Worm (Caenorhabditis elegans): ENCODE measurements around the gene msrp-6.
"Not testable (repeated sequence)": the region's sequence is repeated elsewhere in the genome, so short reads cannot be mapped to it uniquely, and the experiment has no call there.

Gene msrp-6

ce11 chrII:2665081-2665480, 45.8 kb downstream of the msrp-6 start, which contains the start of gene F22E5.2:
F22E5.2 (plus strand) TSS chrII:2665381.
- TF ChIP-seq ham-2 (GFP tag; optimal IDR thresholded peaks at IDR 0.05); lin-13 (tag; optimal IDR thresholded peaks at IDR 0.05); sem-2 (GFP tag; optimal IDR thresholded peaks at IDR 0.05): not testable (repeated sequence)

DNA sequence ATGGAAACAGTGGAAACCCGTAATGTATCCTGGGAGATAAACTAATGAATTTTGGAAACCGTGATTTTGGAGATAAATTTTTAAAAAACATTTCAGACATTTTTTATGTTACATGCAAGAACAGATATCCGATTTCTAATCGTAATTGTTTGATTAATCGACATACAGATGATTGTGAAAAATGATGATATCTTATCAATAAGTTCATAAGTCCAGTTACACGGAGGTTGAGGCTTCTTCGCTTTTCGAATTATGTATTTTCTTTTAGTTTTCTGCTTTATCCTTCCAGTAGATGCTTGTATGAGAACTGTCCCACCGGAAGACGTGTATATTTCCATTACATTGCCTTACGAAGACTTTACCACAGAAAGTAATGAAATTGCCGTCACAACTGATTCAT, 46.4 kb downstream of the msrp-6 start, which contains the start of gene F22E5.22:
TSS of gene F22E5.22 (plus strand) at position 301 of the 400 bp plus-strand sequence.
- no peak for TF ChIP-seq nhr-76 (tag; optimal IDR thresholded peaks at IDR 0.05)
- no peak for TF ChIP-seq ham-2 (GFP tag; optimal IDR thresholded peaks at IDR 0.05)
- TF ChIP-seq mab-5 (tag; optimal IDR thresholded peaks at IDR 0.05) = no peak
- TF ChIP-seq ces-1 (GFP tag; optimal IDR thresholded peaks at IDR 0.05) = no peak
- TF ChIP-seq unc-39 (tag; optimal IDR thresholded peaks at IDR 0.05) = no peak
- no peak for TF ChIP-seq pha-4 (tag; optimal IDR thresholded peaks at IDR 0.05)
- TF ChIP-seq tbx-8 (GFP tag; optimal IDR thresholded peaks at IDR 0.05) = no peak
- no peak for TF ChIP-seq elt-1 (tag; optimal IDR thresholded peaks at IDR 0.05; ENCODE audit: borderline replicate concordance, insufficient read depth)
- no peak for TF ChIP-seq drap-1 (GFP tag; optimal IDR thresholded peaks at IDR 0.05)
- TF ChIP-seq blmp-1 (tag; optimal IDR thresholded peaks at IDR 0.05) = no peak
- TF ChIP-seq sem-2 (GFP tag; optimal IDR thresholded peaks at IDR 0.05) = no peak
- TF ChIP-seq ceh-43 (GFP tag; optimal IDR thresholded peaks at IDR 0.05) = no peak
- TF ChIP-seq lsy-2 (tag; optimal IDR thresholded peaks at IDR 0.05) = no peak
- no peak for TF ChIP-seq bed-3 (GFP tag; optimal IDR thresholded peaks at IDR 0.05)
- TF ChIP-seq unc-120 (tag; optimal IDR thresholded peaks at IDR 0.05; ENCODE audit: poor library complexity, severe bottlenecking) = no peak
- no peak for TF ChIP-seq ceh-39 (tag; optimal IDR thresholded peaks at IDR 0.05)
- no peak for TF ChIP-seq flh-1 (GFP tag; optimal IDR thresholded peaks at IDR 0.05)
- TF ChIP-seq nhr-2 (tag; optimal IDR thresholded peaks at IDR 0.05) = no peak
- no peak for TF ChIP-seq nhr-237 (tag; optimal IDR thresholded peaks at IDR 0.05)
- no peak for TF ChIP-seq zip-8 (tag; optimal IDR thresholded peaks at IDR 0.05)

Data from whole organism, mixed stage, embryonic.